Fruit fly (Drosophila melanogaster) whole organism, embryonic: ENCODE results near the gene SrpRbeta.

ENCODE experiments used
- ATbp ChIP-seq: fragments of 200-800 bp; sonication (Bioruptor generic); optimal IDR thresholded peaks from 2 replicates; lab custom pipeline; 2017; ENCODE audit warnings: missing biosample characterization, mild to moderate bottlenecking, missing genetic modification characterization, missing genetic modification reagents
- CG10979 ChIP-seq: fragments of 200-800 bp; sonication (Bioruptor generic); optimal IDR thresholded peaks from 2 replicates; lab custom pipeline; 2018; ENCODE audit warnings: missing biosample characterization, mild to moderate bottlenecking, missing genetic modification characterization, moderate library complexity
- CG11504 ChIP-seq: fragments of 200-800 bp; sonication (Bioruptor generic); optimal IDR thresholded peaks from 3 replicates; lab custom pipeline; 2019; ENCODE audit warnings: missing biosample characterization, mild to moderate bottlenecking, missing genetic modification characterization, moderate library complexity
- CG14014 ChIP-seq: fragments of 200-800 bp; sonication (Bioruptor generic); IDR thresholded peaks from 2 replicates; pipeline ENCODE4 v1.3.6; 2022; ENCODE audit warnings: missing biosample characterization, missing genetic modification characterization
- CG17328 ChIP-seq: fragments of 200-800 bp; sonication (Bioruptor generic); IDR thresholded peaks from 2 replicates; pipeline ENCODE4 v1.3.6; 2022; ENCODE audit warnings: missing biosample characterization, missing genetic modification characterization
- CG17912 ChIP-seq: fragments of 200-800 bp; sonication (Bioruptor generic); optimal IDR thresholded peaks from 2 replicates; lab custom pipeline; 2018; ENCODE audit warnings: missing biosample characterization, mild to moderate bottlenecking, missing genetic modification characterization
- CG2678 ChIP-seq: fragments of 200-800 bp; sonication (Bioruptor generic); optimal IDR thresholded peaks from 3 replicates; lab custom pipeline; 2019; ENCODE audit warnings: missing biosample characterization, mild to moderate bottlenecking, missing genetic modification characterization, moderate library complexity
- CG2712 ChIP-seq: fragments of 200-800 bp; optimal IDR thresholded peaks from 3 replicates; lab custom pipeline; 2019; ENCODE audit warnings: missing biosample characterization, mild to moderate bottlenecking, missing genetic modification characterization, moderate library complexity
- CG30431 ChIP-seq: fragments of 200-800 bp; sonication (Bioruptor generic); optimal IDR thresholded peaks from 2 replicates; lab custom pipeline; 2017; ENCODE audit warnings: missing biosample characterization, missing genetic modification characterization
- CG31441 ChIP-seq: fragments of 200-800 bp; sonication (Bioruptor generic); IDR thresholded peaks from 2 replicates; pipeline ENCODE4 v1.3.6; 2022; ENCODE audit warnings: missing biosample characterization, missing genetic modification characterization
- CG32772 ChIP-seq: fragments of 200-800 bp; sonication (Bioruptor generic); IDR thresholded peaks from 2 replicates; pipeline ENCODE4 v1.3.6; 2022; ENCODE audit warnings: missing biosample characterization, missing genetic modification characterization
- CG6254 ChIP-seq: fragments of 200-800 bp; sonication (Bioruptor generic); optimal IDR thresholded peaks from 3 replicates; lab custom pipeline; 2017; ENCODE audit warnings: mild to moderate bottlenecking, missing biosample characterization, missing genetic modification reagents, missing genetic modification characterization
- CG7556 ChIP-seq: fragments of 200-800 bp; sonication (Bioruptor generic); optimal IDR thresholded peaks from 2 replicates; lab custom pipeline; 2017; ENCODE audit warnings: missing biosample characterization, mild to moderate bottlenecking, missing genetic modification characterization
- CG7745 ChIP-seq: fragments of 200-800 bp; sonication (Bioruptor generic); optimal IDR thresholded peaks from 2 replicates; lab custom pipeline; 2018; ENCODE audit warnings: missing biosample characterization, mild to moderate bottlenecking, missing genetic modification characterization, moderate library complexity
- CG7786 ChIP-seq: fragments of 200-800 bp; sonication (Bioruptor generic); optimal IDR thresholded peaks from 2 replicates; lab custom pipeline; 2016; ENCODE audit warnings: missing biosample characterization, missing genetic modification characterization
- CG7839 ChIP-seq: fragments of 200-800 bp; sonication (Bioruptor generic); optimal IDR thresholded peaks from 3 replicates; lab custom pipeline; 2018; ENCODE audit warnings: missing biosample characterization, mild to moderate bottlenecking, missing genetic modification characterization, moderate library complexity
- CG8089 ChIP-seq: fragments of 200-800 bp; sonication (Bioruptor generic); optimal IDR thresholded peaks from 3 replicates; lab custom pipeline; 2016; ENCODE audit warnings: missing biosample characterization, missing genetic modification characterization
- CG8388 ChIP-seq: fragments of 200-800 bp; sonication (Bioruptor generic); optimal IDR thresholded peaks from 2 replicates; lab custom pipeline; 2019; ENCODE audit warnings: missing biosample characterization, mild to moderate bottlenecking, missing genetic modification characterization, moderate library complexity
- CG9727 ChIP-seq: fragments of 200-800 bp; sonication (Bioruptor generic); optimal IDR thresholded peaks from 3 replicates; lab custom pipeline; 2017; ENCODE audit warnings: missing biosample characterization, mild to moderate bottlenecking, missing genetic modification characterization
- CG9932 ChIP-seq: fragments of 200-800 bp; sonication (Bioruptor generic); IDR thresholded peaks from 2 replicates; pipeline ENCODE4 v1.3.6; 2022; ENCODE audit warnings: missing biosample characterization, missing genetic modification characterization
- CoRest ChIP-seq: fragments of 200-800 bp; sonication (Bioruptor generic); optimal IDR thresholded peaks from 3 replicates; lab custom pipeline; 2018; ENCODE audit warnings: missing biosample characterization, mild to moderate bottlenecking, missing genetic modification characterization, moderate library complexity
- D19B ChIP-seq: fragments of 200-800 bp; sonication (Bioruptor generic); optimal IDR thresholded peaks from 2 replicates; lab custom pipeline; 2017; ENCODE audit warnings: missing biosample characterization, mild to moderate bottlenecking, missing genetic modification characterization
- Doc3 ChIP-seq: fragments of 200-800 bp; sonication (Bioruptor generic); IDR thresholded peaks from 3 replicates; pipeline ENCODE4 v1.3.6; 2022; ENCODE audit warnings: missing biosample characterization, missing genetic modification characterization; ENCODE audit not compliant: partially characterized antibody
- Ets97D ChIP-seq: fragments of 200-800 bp; sonication (Bioruptor generic); optimal IDR thresholded peaks from 3 replicates; lab custom pipeline; 2016; ENCODE audit warnings: missing biosample characterization, missing genetic modification characterization
- HLH4C ChIP-seq: fragments of 200-800 bp; sonication (Bioruptor generic); IDR thresholded peaks from 3 replicates; pipeline ENCODE4 v1.3.6; 2022; ENCODE audit warnings: missing biosample characterization, missing genetic modification characterization; ENCODE audit not compliant: partially characterized antibody
- Lpt ChIP-seq: fragments of >200 bp; optimal IDR thresholded peaks from 2 replicates; lab custom pipeline; 2018; ENCODE audit warnings: missing biosample characterization, missing genetic modification characterization
- Sox102F ChIP-seq: fragments of 200-800 bp; sonication (Bioruptor generic); optimal IDR thresholded peaks from 2 replicates; lab custom pipeline; 2018; ENCODE audit warnings: missing biosample characterization, mild to moderate bottlenecking, missing genetic modification characterization, moderate library complexity
- Ssrp ChIP-seq: fragments of 200-800 bp; sonication (Bioruptor generic); optimal IDR thresholded peaks from 2 replicates; lab custom pipeline; 2018; ENCODE audit warnings: missing biosample characterization, mild to moderate bottlenecking, missing genetic modification characterization, moderate library complexity
- Stat92E ChIP-seq, 3 experiments: fragments of >200 bp in 2 of 3; fragments of 200-800 bp in 1 of 3; sonication (Bioruptor generic) in 1 of 3; optimal IDR thresholded peaks; 2 replicates each; lab custom pipeline; 2017 to 2019; ENCODE audit warnings: missing biosample characterization in 3 of 3, missing genetic modification characterization in 3 of 3, mild to moderate bottlenecking in 1 of 3, moderate library complexity in 1 of 3
- chm ChIP-seq: fragments of 200-800 bp; sonication (Bioruptor generic); IDR thresholded peaks from 2 replicates; pipeline ENCODE4 v1.3.6; 2022; ENCODE audit warnings: missing biosample characterization, missing genetic modification characterization
- dmrt11E ChIP-seq: fragments of 200-800 bp; sonication (Bioruptor generic); optimal IDR thresholded peaks from 3 replicates; lab custom pipeline; 2018; ENCODE audit warnings: missing biosample characterization, mild to moderate bottlenecking, missing genetic modification characterization, moderate library complexity
- dmrt99B ChIP-seq: fragments of 200-800 bp; sonication (Bioruptor generic); optimal IDR thresholded peaks from 2 replicates; lab custom pipeline; 2018; ENCODE audit warnings: missing biosample characterization, mild to moderate bottlenecking, missing genetic modification characterization, moderate library complexity
- gro ChIP-seq: fragments of 200-800 bp; sonication (Bioruptor generic); optimal IDR thresholded peaks from 2 replicates; lab custom pipeline; 2016; ENCODE audit warnings: missing biosample characterization, missing genetic modification characterization
- gt ChIP-seq: fragments of 200-800 bp; sonication (Bioruptor generic); IDR thresholded peaks from 2 replicates; pipeline ENCODE4 v1.3.6; 2022; ENCODE audit warnings: missing biosample characterization, missing genetic modification characterization
- inv ChIP-seq: fragments of 200-800 bp; sonication (Bioruptor generic); IDR thresholded peaks from 2 replicates; pipeline ENCODE4 v1.3.6; 2022; ENCODE audit warnings: missing biosample characterization, missing genetic modification characterization; ENCODE audit not compliant: partially characterized antibody
- onecut ChIP-seq: fragments of 200-800 bp; sonication (Bioruptor generic); IDR thresholded peaks from 2 replicates; pipeline ENCODE4 v1.3.6; 2022; ENCODE audit warnings: missing biosample characterization, missing genetic modification characterization
- repo ChIP-seq: fragments of 200-800 bp; sonication (Bioruptor generic); optimal IDR thresholded peaks from 2 replicates; lab custom pipeline; 2016; ENCODE audit warnings: missing biosample characterization, missing genetic modification characterization
- sens ChIP-seq: fragments of 200-800 bp; sonication (Bioruptor generic); peaks from one replicate; lab custom pipeline; 2016; ENCODE audit warnings: missing biosample characterization, missing genetic modification characterization
- slbo ChIP-seq: fragments of 200-800 bp; sonication (Bioruptor generic); IDR thresholded peaks from 2 replicates; pipeline ENCODE4 v1.3.6; 2022; ENCODE audit warnings: missing biosample characterization, missing genetic modification characterization
- so ChIP-seq: fragments of 200-800 bp; sonication (Bioruptor generic); IDR thresholded peaks from 3 replicates; pipeline ENCODE4 v1.3.6; 2022; ENCODE audit warnings: missing biosample characterization, missing genetic modification characterization
- tx ChIP-seq: fragments of 200-800 bp; sonication (Bioruptor generic); optimal IDR thresholded peaks from 2 replicates; lab custom pipeline; 2016; ENCODE audit warnings: missing biosample characterization, missing genetic modification characterization
- unpg ChIP-seq: fragments of 200-800 bp; sonication (Bioruptor generic); optimal IDR thresholded peaks from 3 replicates; lab custom pipeline; 2018; ENCODE audit warnings: missing biosample characterization, mild to moderate bottlenecking, missing genetic modification characterization, moderate library complexity
- zf30C ChIP-seq: fragments of 200-800 bp; sonication (Bioruptor generic); optimal IDR thresholded peaks from 3 replicates; lab custom pipeline; 2018; ENCODE audit warnings: missing biosample characterization, mild to moderate bottlenecking, missing genetic modification characterization

SrpRbeta gene

DNA sequence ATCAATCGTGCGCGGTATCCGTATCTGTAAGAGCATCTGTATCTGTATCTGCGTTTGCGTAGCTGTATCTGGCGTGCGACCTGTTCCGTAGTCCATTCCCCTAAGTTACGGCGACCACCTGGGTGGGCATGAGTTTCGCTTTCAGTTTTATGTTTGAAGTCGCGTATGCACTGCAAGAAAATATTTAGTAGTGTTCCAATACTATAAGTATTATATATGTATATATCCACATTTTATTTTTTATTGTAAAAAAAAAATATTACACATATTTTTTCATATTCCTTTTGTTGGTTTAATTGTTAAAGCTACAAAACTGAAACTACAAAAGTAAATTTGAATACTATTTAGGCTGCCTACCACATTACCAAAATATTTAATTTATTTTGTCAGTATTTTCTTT, 7.1 kb downstream of the SrpRbeta start (continued):
- no peak for TF ChIP-seq zf30C (GFP tag; lab: Kevin White, UChicago)
- TF ChIP-seq CG7839 (tag; lab: Kevin White, UChicago), result peak; percentile 48
- peak; percentile 46 for TF ChIP-seq CoRest (tag; lab: Kevin White, UChicago)
- no peak for TF ChIP-seq HLH4C (GFP tag; lab: Robert Waterston, UW)
- TF ChIP-seq gt (GFP tag; lab: Robert Waterston, UW), result no peak
- TF ChIP-seq CG9932, result no peak
- TF ChIP-seq CG2712 (tag; lab: Kevin White, UChicago), result peak; percentile 38
- peak; percentile 23 for TF ChIP-seq Ssrp (tag; lab: Kevin White, UChicago)
- no peak for TF ChIP-seq tx (GFP tag; lab: Kevin White, UChicago)
- TF ChIP-seq CG32772 (GFP tag; lab: Robert Waterston, UW), result no peak
- TF ChIP-seq CG10979, result peak; percentile 27
- no peak for TF ChIP-seq so (GFP tag; lab: Robert Waterston, UW)
- no peak for TF ChIP-seq CG17328 (GFP tag; lab: Robert Waterston, UW)
- no peak for TF ChIP-seq ATbp (GFP tag; lab: Kevin White, UChicago)
- TF ChIP-seq CG8388 (GFP tag; lab: Kevin White, UChicago), result peak; percentile 24
- TF ChIP-seq CG2678 (tag; lab: Kevin White, UChicago), result peak; percentile 56
- peak; percentile 30 for TF ChIP-seq unpg (GFP tag; lab: Kevin White, UChicago)
- peak; percentile 41 for TF ChIP-seq dmrt11E (tag; lab: Kevin White, UChicago)
- TF ChIP-seq chm (GFP tag; lab: Robert Waterston, UW), result no peak
- TF ChIP-seq Ets97D (GFP tag; lab: Kevin White, UChicago), result no peak
- TF ChIP-seq D19B, result no peak
- TF ChIP-seq gro (GFP tag; lab: Kevin White, UChicago), result no peak
- no peak for TF ChIP-seq repo (GFP tag; lab: Kevin White, UChicago)
- no peak for TF ChIP-seq CG14014 (GFP tag; lab: Robert Waterston, UW)
- TF ChIP-seq onecut (GFP tag; lab: Robert Waterston, UW), result no peak
- TF ChIP-seq Sox102F (GFP tag; lab: Kevin White, UChicago), result peak; percentile 38
- no peak for TF ChIP-seq inv (GFP tag; lab: Robert Waterston, UW)
- TF ChIP-seq CG11504 (tag; lab: Kevin White, UChicago), result peak; percentile 47
- TF ChIP-seq CG17912 (GFP tag; lab: Kevin White, UChicago), result no peak
- TF ChIP-seq Doc3 (GFP tag; lab: Robert Waterston, UW), result no peak
- peak; percentile 33 for TF ChIP-seq CG7556 (GFP tag; lab: Kevin White, UChicago)
- no peak for TF ChIP-seq CG6254 (GFP tag; lab: Kevin White, UChicago)
- TF ChIP-seq slbo, result 0 out of 2 replicates have a peak, but pooled peaks have one; percentile 27
- TF ChIP-seq CG9727 (GFP tag; lab: Kevin White, UChicago), result peak; percentile 57
- TF ChIP-seq sens (GFP tag; lab: Kevin White, UChicago), result peak; percentile 20
- no peak for TF ChIP-seq CG30431 (GFP tag; lab: Kevin White, UChicago)
- TF ChIP-seq CG8089, result no peak
- peak; percentile 59 for TF ChIP-seq CG31441 (GFP tag; lab: Robert Waterston, UW)
- no peak for TF ChIP-seq Stat92E (GFP tag; optimal IDR thresholded peaks at IDR 0.05; lab: Kevin White, UChicago)
- no peak for TF ChIP-seq CG7786
- TF ChIP-seq dmrt99B (tag; lab: Kevin White, UChicago), result peak; percentile 45
- no peak for TF ChIP-seq CG7745
- no peak for TF ChIP-seq Lpt (GFP tag; lab: Kevin White, UChicago)
